Fruit fly (Drosophila melanogaster) S2 (cell line): Measurements from ENCODE around the gene tant.

Experiments used
- CG8478 ChIP-seq: fragments of >200 bp; optimal IDR thresholded peaks from 2 replicates; lab custom pipeline; 2018
- CTCF ChIP-seq, 2 experiments: fragments of >200 bp; optimal IDR thresholded peaks; 2 replicates each; lab custom pipeline; 2018

- TF ChIP-seq CTCF (optimal IDR thresholded peaks at IDR 0.05; lab: Kevin White, UChicago) (no peak), CG8478 (lab: Kevin White, UChicago) (no peak)
Measured at dm6 chr3L:6054343-6054742, 593 bp upstream of the tant start, which contains the start of gene Jon65Ai.
